Worm (Caenorhabditis elegans): ENCODE results near the gene hpr-17.

DNA sequence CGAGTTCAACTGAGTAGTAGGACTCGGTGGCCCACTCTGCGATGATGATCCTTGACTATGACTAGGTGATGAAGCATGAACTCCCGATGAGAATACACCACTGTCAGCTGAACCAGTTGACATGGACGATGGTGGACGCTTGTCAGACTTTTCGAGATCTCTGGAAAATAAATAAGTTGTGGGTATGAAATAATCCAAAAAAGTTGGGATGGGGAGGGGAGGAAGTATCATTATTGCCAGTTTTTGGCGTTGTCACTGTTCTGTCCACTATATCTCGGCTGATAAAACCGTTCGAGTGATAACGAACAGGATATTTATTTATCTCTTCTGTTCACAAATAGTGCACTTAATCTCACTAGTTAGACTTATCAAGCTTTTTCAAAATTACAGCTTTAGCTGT is 7.2 kb upstream of the hpr-17 start:
- no peak for TF ChIP-seq elt-1 (tag; optimal IDR thresholded peaks at IDR 0.05)
- no peak for TF ChIP-seq unc-62 (GFP tag; optimal IDR thresholded peaks at IDR 0.05)
- no peak for TF ChIP-seq R02D3.7 (tag; optimal IDR thresholded peaks at IDR 0.05)
- TF ChIP-seq nhr-237 (tag; optimal IDR thresholded peaks at IDR 0.05): no peak
- no peak for TF ChIP-seq nhr-76 (tag; optimal IDR thresholded peaks at IDR 0.05)
- no peak for TF ChIP-seq ama-1 (optimal IDR thresholded peaks at IDR 0.05)
- TF ChIP-seq lin-15B (tag; optimal IDR thresholded peaks at IDR 0.05): no peak
- no peak for TF ChIP-seq fkh-10 (GFP tag; optimal IDR thresholded peaks at IDR 0.05)
- no peak for TF ChIP-seq sea-2 (GFP tag; optimal IDR thresholded peaks at IDR 0.05)
- no peak for TF ChIP-seq nhr-77 (tag; optimal IDR thresholded peaks at IDR 0.05)
- TF ChIP-seq aly-2 (tag; optimal IDR thresholded peaks at IDR 0.05): no peak
- TF ChIP-seq ztf-4 (tag; optimal IDR thresholded peaks at IDR 0.05): no peak
